Fruit fly (Drosophila melanogaster): Measurements from ENCODE around the gene Sec15.

- no peak for TF ChIP-seq CG8478 (optimal IDR thresholded peaks at IDR 0.05)
- TF ChIP-seq CTCF (optimal IDR thresholded peaks at IDR 0.05) = no peak
These were observed 21.8 kb upstream of the Sec15 start, which contains the start of gene Obp93a for dm6 chr3R:21129617-21130016.
